Fruit fly (Drosophila melanogaster) whole organism, embryonic: ENCODE results near the gene Idgf4.

Source experiments
- Ada2b ChIP-seq: fragments of 200-800 bp; sonication (Bioruptor generic); IDR thresholded peaks from 2 replicates; pipeline ENCODE4 v1.3.6; 2022; ENCODE audit warnings: missing biosample characterization, missing genetic modification characterization
- Atf3 ChIP-seq: fragments of 200-800 bp; sonication (Bioruptor generic); optimal IDR thresholded peaks from 3 replicates; lab custom pipeline; 2016; ENCODE audit warnings: missing biosample characterization, missing genetic modification characterization
- BtbVII ChIP-seq: fragments of 200-800 bp; sonication (Bioruptor generic); optimal IDR thresholded peaks from 3 replicates; lab custom pipeline; 2017; ENCODE audit warnings: missing biosample characterization, mild to moderate bottlenecking, missing genetic modification characterization
- CG10321 ChIP-seq: fragments of 200-800 bp; sonication (Bioruptor generic); IDR thresholded peaks from 2 replicates; pipeline ENCODE4 v1.3.6; 2022; ENCODE audit warnings: missing biosample characterization, missing genetic modification characterization
- CG10654 ChIP-seq: fragments of 200-800 bp; sonication (Bioruptor generic); optimal IDR thresholded peaks from 2 replicates; lab custom pipeline; 2016; ENCODE audit warnings: missing biosample characterization, missing genetic modification characterization
- CG11695 ChIP-seq: fragments of 200-800 bp; sonication (Bioruptor generic); IDR thresholded peaks from 3 replicates; pipeline ENCODE4 v1.3.6; 2022; ENCODE audit warnings: missing biosample characterization, missing genetic modification characterization
- CG12219 ChIP-seq: fragments of 200-800 bp; sonication (Bioruptor generic); optimal IDR thresholded peaks from 3 replicates; lab custom pipeline; 2018; ENCODE audit warnings: missing biosample characterization, mild to moderate bottlenecking, missing genetic modification characterization
- CG12659 ChIP-seq: fragments of 200-800 bp; sonication (Bioruptor generic); optimal IDR thresholded peaks from 3 replicates; lab custom pipeline; 2017; ENCODE audit warnings: mild to moderate bottlenecking, missing biosample characterization, missing genetic modification reagents, missing genetic modification characterization
- CG14860 ChIP-seq: fragments of 200-800 bp; sonication (Bioruptor generic); IDR thresholded peaks from 3 replicates; pipeline ENCODE4 v1.3.6; 2022; ENCODE audit warnings: missing biosample characterization, missing genetic modification characterization; ENCODE audit not compliant: partially characterized antibody
- CG1529 ChIP-seq: fragments of 200-800 bp; sonication (Bioruptor generic); optimal IDR thresholded peaks from 3 replicates; lab custom pipeline; 2018; ENCODE audit warnings: missing biosample characterization, missing genetic modification characterization
- CG16863 ChIP-seq: fragments of 200-800 bp; sonication (Bioruptor generic); optimal IDR thresholded peaks from 3 replicates; lab custom pipeline; 2016; ENCODE audit warnings: missing biosample characterization, missing genetic modification characterization
- CG17328 ChIP-seq: fragments of 200-800 bp; sonication (Bioruptor generic); IDR thresholded peaks from 2 replicates; pipeline ENCODE4 v1.3.6; 2022; ENCODE audit warnings: missing biosample characterization, missing genetic modification characterization
- CG17568 ChIP-seq: fragments of 200-800 bp; sonication (Bioruptor generic); optimal IDR thresholded peaks from 2 replicates; lab custom pipeline; 2018; ENCODE audit warnings: missing biosample characterization, mild to moderate bottlenecking, missing genetic modification characterization, moderate library complexity
- CG17612 ChIP-seq: fragments of 200-800 bp; sonication (Bioruptor generic); IDR thresholded peaks from 2 replicates; pipeline ENCODE4 v1.3.6; 2022; ENCODE audit warnings: missing biosample characterization, missing genetic modification characterization
- CG32772 ChIP-seq: fragments of 200-800 bp; sonication (Bioruptor generic); IDR thresholded peaks from 2 replicates; pipeline ENCODE4 v1.3.6; 2022; ENCODE audit warnings: missing biosample characterization, missing genetic modification characterization
- CG33557 ChIP-seq: fragments of 200-800 bp; sonication (Bioruptor generic); optimal IDR thresholded peaks from 2 replicates; lab custom pipeline; 2019; ENCODE audit warnings: missing biosample characterization, mild to moderate bottlenecking, missing genetic modification characterization, moderate library complexity
- CG4404 ChIP-seq: fragments of 200-800 bp; sonication (Bioruptor generic); IDR thresholded peaks from 2 replicates; pipeline ENCODE4 v1.3.6; 2022; ENCODE audit warnings: missing biosample characterization, missing genetic modification characterization
- CG4820 ChIP-seq: fragments of 200-800 bp; sonication (Bioruptor generic); optimal IDR thresholded peaks from 3 replicates; lab custom pipeline; 2016; ENCODE audit warnings: missing biosample characterization, missing genetic modification characterization
- CG4854 ChIP-seq: fragments of 200-800 bp; sonication (Bioruptor generic); optimal IDR thresholded peaks from 2 replicates; lab custom pipeline; 2016; ENCODE audit warnings: missing biosample characterization, missing genetic modification characterization, inconsistent platforms
- CG6272 ChIP-seq: fragments of 200-800 bp; sonication (Bioruptor generic); IDR thresholded peaks from 2 replicates; pipeline ENCODE4 v1.3.6; 2022; ENCODE audit warnings: missing biosample characterization, missing genetic modification characterization
- CG8478 ChIP-seq: fragments of >200 bp; optimal IDR thresholded peaks from 2 replicates; lab custom pipeline; 2018
- CG9876 ChIP-seq: fragments of 200-800 bp; sonication (Bioruptor generic); optimal IDR thresholded peaks from 2 replicates; lab custom pipeline; 2016; ENCODE audit warnings: missing biosample characterization, missing genetic modification characterization
- Dad ChIP-seq: fragments of 200-800 bp; sonication (Bioruptor generic); optimal IDR thresholded peaks from 3 replicates; lab custom pipeline; 2016; ENCODE audit warnings: missing biosample characterization, missing genetic modification characterization
- Elba2 ChIP-seq: fragments of 200-800 bp; sonication (Bioruptor generic); optimal IDR thresholded peaks from 3 replicates; lab custom pipeline; 2016; ENCODE audit warnings: missing biosample characterization, missing genetic modification characterization
- Hr39 ChIP-seq: fragments of >200 bp; optimal IDR thresholded peaks from 2 replicates; lab custom pipeline; 2017
- Jarid2 ChIP-seq: fragments of 200-800 bp; sonication (Bioruptor generic); optimal IDR thresholded peaks from 3 replicates; lab custom pipeline; 2017; ENCODE audit warnings: mild to moderate bottlenecking, missing biosample characterization, missing genetic modification reagents, missing genetic modification characterization
- Lpt ChIP-seq: fragments of >200 bp; optimal IDR thresholded peaks from 2 replicates; lab custom pipeline; 2018; ENCODE audit warnings: missing biosample characterization, missing genetic modification characterization
- Mes4 ChIP-seq: fragments of 200-800 bp; sonication (Bioruptor generic); optimal IDR thresholded peaks from 2 replicates; lab custom pipeline; 2016; ENCODE audit warnings: missing biosample characterization, missing genetic modification characterization
- Ravus ChIP-seq: fragments of 200-800 bp; sonication (Bioruptor generic); IDR thresholded peaks from 2 replicates; pipeline ENCODE4 v1.3.6; 2022; ENCODE audit warnings: missing biosample characterization, missing genetic modification characterization
- Side ChIP-seq: fragments of 200-800 bp; sonication (Bioruptor generic); optimal IDR thresholded peaks from 2 replicates; lab custom pipeline; 2016; ENCODE audit warnings: missing biosample characterization, missing genetic modification characterization
- Stat92E ChIP-seq, 3 experiments: fragments of >200 bp in 2 of 3; fragments of 200-800 bp in 1 of 3; sonication (Bioruptor generic) in 1 of 3; optimal IDR thresholded peaks; 2 replicates each; lab custom pipeline; 2017 to 2019; ENCODE audit warnings: missing biosample characterization in 3 of 3, missing genetic modification characterization in 3 of 3, mild to moderate bottlenecking in 1 of 3, moderate library complexity in 1 of 3
- TFAM ChIP-seq: fragments of 200-800 bp; sonication (Bioruptor generic); optimal IDR thresholded peaks from 2 replicates; lab custom pipeline; 2017; ENCODE audit warnings: missing biosample characterization, missing genetic modification characterization, inconsistent platforms
- Tbp ChIP-seq: fragments of >200 bp; optimal IDR thresholded peaks from 2 replicates; lab custom pipeline; 2018; ENCODE audit warnings: missing biosample characterization, missing genetic modification characterization
- bbx ChIP-seq: fragments of 200-800 bp; sonication (Bioruptor generic); IDR thresholded peaks from 2 replicates; pipeline ENCODE4 v1.3.6; 2022; ENCODE audit warnings: missing biosample characterization, missing genetic modification characterization; ENCODE audit not compliant: partially characterized antibody
- bsh ChIP-seq, 2 experiments: fragments of 200-800 bp; sonication (Bioruptor generic); optimal IDR thresholded peaks; 2 replicates each; lab custom pipeline; 2017 to 2018; ENCODE audit warnings: mild to moderate bottlenecking in 2 of 2, missing biosample characterization in 2 of 2, missing genetic modification characterization in 2 of 2, moderate library complexity in 1 of 2
- dan ChIP-seq: fragments of 200-800 bp; sonication (Bioruptor generic); IDR thresholded peaks from 2 replicates; pipeline ENCODE4 v1.3.6; 2022; ENCODE audit warnings: missing biosample characterization, missing genetic modification characterization
- exex ChIP-seq: fragments of 200-800 bp; sonication (Bioruptor generic); optimal IDR thresholded peaks from 4 replicates; lab custom pipeline; 2018; ENCODE audit warnings: missing biosample characterization, mild to moderate bottlenecking, missing genetic modification characterization, moderate library complexity
- fd96Cb ChIP-seq: fragments of 200-800 bp; sonication (Bioruptor generic); optimal IDR thresholded peaks from 2 replicates; lab custom pipeline; 2018; ENCODE audit warnings: missing biosample characterization, mild to moderate bottlenecking, missing genetic modification characterization, moderate library complexity
- grau ChIP-seq: fragments of 200-800 bp; optimal IDR thresholded peaks from 3 replicates; lab custom pipeline; 2019; ENCODE audit warnings: missing biosample characterization, mild to moderate bottlenecking, missing genetic modification characterization, moderate library complexity
- her ChIP-seq: fragments of 200-800 bp; sonication (Bioruptor generic); optimal IDR thresholded peaks from 2 replicates; lab custom pipeline; 2016; ENCODE audit warnings: missing biosample characterization, missing genetic modification characterization
- jigr1 ChIP-seq: fragments of 200-800 bp; sonication (Bioruptor generic); IDR thresholded peaks from 3 replicates; pipeline ENCODE4 v1.3.6; 2022; ENCODE audit warnings: missing biosample characterization, missing genetic modification characterization
- jing ChIP-seq: fragments of 200-800 bp; sonication (Bioruptor generic); optimal IDR thresholded peaks from 2 replicates; lab custom pipeline; 2018; ENCODE audit warnings: missing biosample characterization, mild to moderate bottlenecking, missing genetic modification characterization
- lab ChIP-seq: fragments of 200-800 bp; sonication (Bioruptor generic); optimal IDR thresholded peaks from 3 replicates; lab custom pipeline; 2017; ENCODE audit warnings: missing biosample characterization, missing genetic modification characterization, mild to moderate bottlenecking, moderate library complexity, missing genetic modification reagents
- luna ChIP-seq: fragments of 200-800 bp; sonication (Bioruptor generic); optimal IDR thresholded peaks from 2 replicates; lab custom pipeline; 2016; ENCODE audit warnings: missing biosample characterization, missing genetic modification characterization
- pzg ChIP-seq: fragments of 200-800 bp; sonication (Bioruptor generic); optimal IDR thresholded peaks from 3 replicates; lab custom pipeline; 2018; ENCODE audit warnings: missing biosample characterization, mild to moderate bottlenecking, missing genetic modification characterization, moderate library complexity
- sens-2 ChIP-seq: fragments of 200-800 bp; sonication (Bioruptor generic); IDR thresholded peaks from 2 replicates; pipeline ENCODE4 v1.3.6; 2022; ENCODE audit warnings: missing biosample characterization, missing genetic modification characterization
- slbo ChIP-seq: fragments of 200-800 bp; sonication (Bioruptor generic); IDR thresholded peaks from 2 replicates; pipeline ENCODE4 v1.3.6; 2022; ENCODE audit warnings: missing biosample characterization, missing genetic modification characterization
- sr ChIP-seq: fragments of 200-800 bp; sonication (Bioruptor generic); IDR thresholded peaks from 3 replicates; pipeline ENCODE4 v1.3.6; 2022; ENCODE audit warnings: missing biosample characterization, missing genetic modification characterization
- tap ChIP-seq: fragments of 200-800 bp; optimal IDR thresholded peaks from 3 replicates; lab custom pipeline; 2019; ENCODE audit warnings: missing biosample characterization, mild to moderate bottlenecking, missing genetic modification characterization, moderate library complexity
- yki ChIP-seq: fragments of >200 bp; optimal IDR thresholded peaks from 3 replicates; lab custom pipeline; 2018
- zfh1 ChIP-seq: fragments of 200-800 bp; sonication (Bioruptor generic); IDR thresholded peaks from 3 replicates; pipeline ENCODE4 v1.3.6; 2022; ENCODE audit warnings: missing biosample characterization, missing genetic modification characterization

Gene Idgf4

DNA sequence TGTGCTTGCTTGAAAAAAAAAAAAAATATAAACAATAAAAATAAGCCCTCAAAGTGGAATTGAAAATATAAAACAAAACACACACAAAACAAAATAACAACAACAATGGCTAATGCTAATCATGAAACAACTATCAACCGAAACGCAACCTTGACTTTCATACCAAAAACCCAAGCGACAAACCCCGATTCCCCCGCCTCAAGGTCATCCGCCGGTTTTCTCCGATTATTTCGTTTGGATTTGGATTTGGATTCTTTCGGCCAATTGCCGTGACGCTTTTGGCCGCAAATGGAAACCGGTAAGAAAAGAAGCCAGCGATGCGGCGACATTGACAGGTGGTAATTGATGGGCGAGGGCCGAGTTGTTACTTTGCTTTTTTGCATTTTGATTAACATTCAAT, 33.1 kb downstream of the Idgf4 start (continued):
- TF ChIP-seq Ravus (GFP tag; lab: Robert Waterston, UW) (no peak), CG32772 (GFP tag; lab: Robert Waterston, UW) (no peak)
- TF ChIP-seq, all 482 proteins: peak for 4

DNA sequence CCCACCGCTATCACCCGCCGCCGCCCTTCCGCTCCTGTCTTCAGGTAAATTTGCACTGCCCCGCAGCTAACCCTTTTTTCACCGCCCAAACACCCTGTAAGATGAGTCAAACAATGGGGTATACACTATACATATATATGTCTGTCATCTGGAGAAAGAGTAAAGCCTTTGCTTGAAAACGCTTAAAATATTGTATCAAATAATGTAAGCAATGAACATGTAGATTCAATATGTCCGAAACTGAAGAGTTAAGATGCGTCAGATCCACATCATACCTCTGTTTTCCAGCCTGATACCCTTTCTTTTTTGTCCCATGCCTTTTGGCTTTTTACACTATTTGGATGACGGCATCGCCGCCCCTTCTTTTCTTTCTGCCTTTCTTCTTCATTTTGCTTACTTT, 37.9 kb downstream of the Idgf4 start:
- TF ChIP-seq Tbp (GFP tag; lab: Kevin White, UChicago) (no peak), CG17328 (GFP tag; lab: Robert Waterston, UW) (0 out of 2 replicates have a peak, but pooled peaks have one; percentile 10), jigr1 (GFP tag; lab: Robert Waterston, UW) (no peak), Ada2b (GFP tag; lab: Robert Waterston, UW) (peak; percentile 69), jing (GFP tag; lab: Kevin White, UChicago) (no peak), zfh1 (GFP tag; lab: Robert Waterston, UW) (0 out of 3 replicates have a peak, but pooled peaks have one; percentile 43), exex (no peak), Hr39 (lab: Kevin White, UChicago) (no peak), tap (tag; lab: Kevin White, UChicago) (peak; percentile 4), TFAM (GFP tag; lab: Kevin White, UChicago) (no peak), Stat92E (GFP tag; optimal IDR thresholded peaks at IDR 0.05; lab: Kevin White, UChicago) (no peak), CG10654 (GFP tag; lab: Kevin White, UChicago) (no peak), CG32772 (GFP tag; lab: Robert Waterston, UW) (no peak), CG11695 (no peak), sr (GFP tag; lab: Robert Waterston, UW) (no peak), CG6272 (GFP tag; lab: Robert Waterston, UW) (0 out of 2 replicates have a peak, but pooled peaks have one; percentile 31), CG9876 (GFP tag; lab: Kevin White, UChicago) (no peak), her (GFP tag; lab: Kevin White, UChicago) (no peak), Mes4 (GFP tag; lab: Kevin White, UChicago) (no peak), BtbVII (no peak), CG17568 (GFP tag; lab: Kevin White, UChicago) (no peak), bsh (GFP tag; optimal IDR thresholded peaks at IDR 0.05; lab: Kevin White, UChicago) (peak in 1 of 2 experiments; percentile 50), sens-2 (GFP tag; lab: Robert Waterston, UW) (peak; percentile 46; the same call in 1 of the 2 replicates), Side (GFP tag; lab: Kevin White, UChicago) (no peak), CG8478 (lab: Kevin White, UChicago) (no peak), pzg (GFP tag; lab: Kevin White, UChicago) (no peak), fd96Cb (tag; lab: Kevin White, UChicago) (peak; percentile 28), bbx (GFP tag; lab: Robert Waterston, UW) (no peak), luna (GFP tag; lab: Kevin White, UChicago) (no peak), CG4404 (0 out of 2 replicates have a peak, but pooled peaks have one; percentile 14), CG16863 (no peak), dan (GFP tag; lab: Robert Waterston, UW) (no peak), lab (peak; percentile 50), Lpt (no peak), Elba2 (GFP tag; lab: Kevin White, UChicago) (no peak), yki (no peak), slbo (peak; percentile 69), CG17612 (no peak), CG14860 (GFP tag; lab: Robert Waterston, UW) (no peak), grau (peak; percentile 24), CG1529 (GFP tag; lab: Kevin White, UChicago) (no peak), CG12659 (no peak), CG4820 (GFP tag; lab: Kevin White, UChicago) (peak; percentile 16), CG4854 (GFP tag; lab: Kevin White, UChicago) (no peak), CG10321 (GFP tag; lab: Robert Waterston, UW) (no peak), CG12219 (GFP tag; lab: Kevin White, UChicago) (peak; percentile 13), Dad (GFP tag; lab: Kevin White, UChicago) (no peak), Atf3 (GFP tag; lab: Kevin White, UChicago) (no peak), Jarid2 (GFP tag; lab: Kevin White, UChicago) (no peak), CG33557 (no peak)
